Worm (Caenorhabditis elegans): ENCODE results near the gene rexd-1.

rexd-1 gene

DNA sequence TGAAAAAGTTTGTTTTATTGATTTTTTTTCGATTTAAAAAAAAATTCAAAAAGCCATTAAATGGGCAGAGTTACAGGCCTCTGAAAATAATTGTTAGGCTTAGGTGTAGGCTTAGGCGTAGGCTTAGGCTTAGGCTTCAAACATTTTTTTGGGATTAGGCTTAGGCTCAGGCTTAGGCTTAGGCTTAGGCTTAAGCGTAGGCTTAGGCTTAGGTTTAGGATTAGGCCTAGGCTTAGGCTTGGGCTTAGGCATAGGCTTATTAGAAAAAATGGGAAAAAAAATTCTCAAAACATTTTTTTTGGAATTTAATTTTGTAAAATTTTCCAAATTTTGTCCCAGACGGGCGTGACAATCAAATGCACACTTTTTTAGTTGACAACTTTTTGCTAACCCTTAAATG is 21.9 kb downstream of the rexd-1 start:
- TF ChIP-seq bed-1 (GFP tag; IDR thresholded peaks at IDR 0.05), result no peak
- no peak for TF ChIP-seq ceh-58 (GFP tag; IDR thresholded peaks at IDR 0.05)
- no peak for TF ChIP-seq ztf-18 (tag; optimal IDR thresholded peaks at IDR 0.05)
- no peak for TF ChIP-seq hmg-1.2 (GFP tag; IDR thresholded peaks at IDR 0.05)
- TF ChIP-seq aptf-2 (GFP tag; conservative IDR thresholded peaks at IDR 0.05), result no peak
- TF ChIP-seq dox-1 (GFP tag; IDR thresholded peaks at IDR 0.05), result no peak
- TF ChIP-seq zfh-2 (GFP tag; conservative IDR thresholded peaks at IDR 0.05), result no peak
- no peak for TF ChIP-seq efl-1 (GFP tag; optimal IDR thresholded peaks at IDR 0.05)
- TF ChIP-seq atf-7 (tag; optimal IDR thresholded peaks at IDR 0.05), result no peak
- TF ChIP-seq B0336.3 (GFP tag; IDR thresholded peaks at IDR 0.05), result no peak
- TF ChIP-seq ets-4 (GFP tag; optimal IDR thresholded peaks at IDR 0.05), result no peak
- TF ChIP-seq athp-1 (tag; optimal IDR thresholded peaks at IDR 0.05), result no peak
- no peak for TF ChIP-seq repo-1 (tag; optimal IDR thresholded peaks at IDR 0.05)
- TF ChIP-seq rpc-1 (optimal IDR thresholded peaks at IDR 0.05), result no peak
- TF ChIP-seq rpc-1 (tag; optimal IDR thresholded peaks at IDR 0.05), result no peak
- no peak for TF ChIP-seq nhr-27 (tag; optimal IDR thresholded peaks at IDR 0.05)
- no peak for TF ChIP-seq tbp1 (GFP tag; optimal IDR thresholded peaks at IDR 0.05)

- no peak for TF ChIP-seq pbrm-1 (GFP tag; IDR thresholded peaks at IDR 0.05)
- no peak for TF ChIP-seq sptf-2 (GFP tag; optimal IDR thresholded peaks at IDR 0.05)
Observed at ce11 chrIII:1856679-1857078, 22.4 kb downstream of the rexd-1 start.

DNA sequence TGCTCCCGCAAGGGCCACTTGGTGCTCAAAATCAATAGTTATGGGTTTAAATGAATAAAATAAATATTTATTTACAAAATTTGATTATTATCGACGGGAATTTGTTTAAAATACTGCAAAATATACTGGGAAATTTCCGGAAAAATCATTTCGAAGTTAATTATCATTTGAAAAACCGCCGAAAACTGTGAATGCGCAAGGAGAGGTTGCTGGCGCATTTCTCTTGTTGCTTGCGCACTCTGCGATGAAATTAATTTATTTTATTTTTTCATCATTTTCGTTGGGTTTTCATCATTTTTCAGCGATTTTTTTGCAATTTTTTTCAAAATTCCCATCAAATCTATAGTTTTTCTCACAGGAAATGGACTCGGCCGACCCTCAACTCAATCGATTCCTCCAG is 25.2 kb downstream of the rexd-1 start, which contains the start of gene ddp-1:
ddp-1 (plus strand) TSS at position 357 of the 400 bp plus-strand sequence.
- TF ChIP-seq attf-3 (GFP tag; conservative IDR thresholded peaks at IDR 0.05), result peak; percentile 85
- 0 out of 2 replicates have a peak, but pooled peaks have one; percentile 63 for TF ChIP-seq lag-1 (GFP tag; IDR thresholded peaks at IDR 0.05)
- peak; percentile 73 for TF ChIP-seq die-1 (tag; optimal IDR thresholded peaks at IDR 0.05)
- TF ChIP-seq lsy-27 (tag; optimal IDR thresholded peaks at IDR 0.05; ENCODE audit: borderline replicate concordance, insufficient read depth), result peak; percentile 64
- TF ChIP-seq nhr-90 (tag; optimal IDR thresholded peaks at IDR 0.05), result peak; percentile 55
- TF ChIP-seq B0035.1 (tag; optimal IDR thresholded peaks at IDR 0.05), result peak; percentile 81
- TF ChIP-seq hlh-12 (tag; optimal IDR thresholded peaks at IDR 0.05), result no peak
- no peak for TF ChIP-seq sdz-38 (tag; optimal IDR thresholded peaks at IDR 0.05)
- 0 out of 2 replicates have a peak, but pooled peaks have one; percentile 58 for TF ChIP-seq ztf-28 (GFP tag; IDR thresholded peaks at IDR 0.05)
- peak; percentile 76 for TF ChIP-seq tbp1 (GFP tag; optimal IDR thresholded peaks at IDR 0.05)
- peak; percentile 46 for TF ChIP-seq T07F8.4 (tag; optimal IDR thresholded peaks at IDR 0.05)
- no peak for TF ChIP-seq ceh-40 (GFP tag; IDR thresholded peaks at IDR 0.05)
- TF ChIP-seq lsl-1 (GFP tag; optimal IDR thresholded peaks at IDR 0.05), result peak; percentile 88
- peak; percentile 60 for TF ChIP-seq ztf-3 (GFP tag; optimal IDR thresholded peaks at IDR 0.05)
- TF ChIP-seq hlh-26 (GFP tag; conservative IDR thresholded peaks at IDR 0.05), result no peak
- 0 out of 2 replicates have a peak, but pooled peaks have one; percentile 53 for TF ChIP-seq Y79H2A.3 (GFP tag; conservative IDR thresholded peaks at IDR 0.05)
- peak; percentile 49 for TF ChIP-seq fkh-3 (tag; optimal IDR thresholded peaks at IDR 0.05)
- 0 out of 2 replicates have a peak, but pooled peaks have one; percentile 85 for TF ChIP-seq nfya-2 (GFP tag; IDR thresholded peaks at IDR 0.05)
- peak; percentile 100 for TF ChIP-seq ztf-18 (tag; optimal IDR thresholded peaks at IDR 0.05)
- TF ChIP-seq zfh-2 (GFP tag; conservative IDR thresholded peaks at IDR 0.05), result peak; percentile 62
- TF ChIP-seq snpc-4 (GFP tag; optimal IDR thresholded peaks at IDR 0.05), result peak; percentile 70
- TF ChIP-seq snpc-4 (tag; optimal IDR thresholded peaks at IDR 0.05), result peak; percentile 34 to 81 (median 64)
- TF ChIP-seq ZK185.1 (tag; optimal IDR thresholded peaks at IDR 0.05; ENCODE audit: poor library complexity, severe bottlenecking), result no peak
- peak; percentile 96 for TF ChIP-seq dox-1 (GFP tag; IDR thresholded peaks at IDR 0.05)
- peak; percentile 72 for TF ChIP-seq sptf-2 (GFP tag; optimal IDR thresholded peaks at IDR 0.05)
- peak; percentile 97 for TF ChIP-seq rcor-1 (GFP tag; IDR thresholded peaks at IDR 0.05)
- TF ChIP-seq nhr-120 (GFP tag; IDR thresholded peaks at IDR 0.05), result no peak
- TF ChIP-seq ceh-58 (GFP tag; IDR thresholded peaks at IDR 0.05), result peak; percentile 79; the same call in 1 of the 2 replicates
- TF ChIP-seq pbrm-1 (GFP tag; IDR thresholded peaks at IDR 0.05), result peak; percentile 95
- peak; percentile 85 for TF ChIP-seq hsf-1 (GFP tag; IDR thresholded peaks at IDR 0.05)
- TF ChIP-seq ztf-25 (GFP tag; IDR thresholded peaks at IDR 0.05), result no peak
- TF ChIP-seq hmg-1.2 (GFP tag; IDR thresholded peaks at IDR 0.05), result peak; percentile 77
- no peak for TF ChIP-seq aptf-3 (GFP tag; IDR thresholded peaks at IDR 0.05)
- TF ChIP-seq unc-130 (GFP tag; optimal IDR thresholded peaks at IDR 0.05), result peak; percentile 54
- peak; percentile 97 for TF ChIP-seq nfyb-1 (GFP tag; IDR thresholded peaks at IDR 0.05)

Data from whole organism, young adult.